Worm (Caenorhabditis elegans) whole organism, mixed stage, embryonic: ENCODE data around the gene moc-2.

Source experiments
- M03D4.4 ChIP-seq: sonication (generic microtip); optimal IDR thresholded peaks from 2 replicates; lab custom pipeline; 2017; ENCODE audit warnings: mild to moderate bottlenecking, missing genetic modification characterization, missing compliant biosample characterization
- bed-3 ChIP-seq: fragments of 200-800 bp; sonication (Bioruptor generic); optimal IDR thresholded peaks from 3 replicates; lab custom pipeline; 2018; ENCODE audit warnings: mild to moderate bottlenecking, missing genetic modification characterization, moderate library complexity, missing compliant biosample characterization
- ceh-39 ChIP-seq: fragments of 150-350 bp; optimal IDR thresholded peaks from 2 replicates; lab custom pipeline; 2014; ENCODE audit warnings: missing biosample characterization, missing genetic modification characterization
- ceh-43 ChIP-seq: fragments of 200-800 bp; sonication (Bioruptor generic); optimal IDR thresholded peaks from 2 replicates; lab custom pipeline; 2018; ENCODE audit warnings: mild to moderate bottlenecking, missing genetic modification characterization, moderate library complexity, missing compliant biosample characterization
- ces-1 ChIP-seq: fragments of 150-350 bp; optimal IDR thresholded peaks from 2 replicates; lab custom pipeline; 2014; ENCODE audit warnings: missing biosample characterization, missing genetic modification reagents, missing genetic modification characterization
- cnd-1 ChIP-seq: fragments of 200-800 bp; sonication (Bioruptor generic); optimal IDR thresholded peaks from 2 replicates; lab custom pipeline; 2018; ENCODE audit warnings: mild to moderate bottlenecking, missing genetic modification characterization, missing compliant biosample characterization
- elt-1 ChIP-seq: sonication (generic microtip); optimal IDR thresholded peaks from 2 replicates; lab custom pipeline; 2017; ENCODE audit warnings: missing genetic modification characterization, mild to moderate bottlenecking, missing compliant biosample characterization, antibody characterized with exemption, moderate library complexity, borderline replicate concordance; ENCODE audit not compliant: insufficient read depth
- elt-3 ChIP-seq: fragments of 150-350 bp; optimal IDR thresholded peaks from 2 replicates; lab custom pipeline; 2014; ENCODE audit warnings: missing biosample characterization, missing genetic modification characterization
- flh-1 ChIP-seq: fragments of 200-800 bp; sonication (Bioruptor generic); optimal IDR thresholded peaks from 2 replicates; lab custom pipeline; 2018; ENCODE audit warnings: mild to moderate bottlenecking, missing genetic modification characterization, moderate library complexity, missing compliant biosample characterization
- ham-2 ChIP-seq: fragments of 200-800 bp; sonication (Bioruptor generic); optimal IDR thresholded peaks from 2 replicates; lab custom pipeline; 2018; ENCODE audit warnings: mild to moderate bottlenecking, missing genetic modification characterization, missing compliant biosample characterization
- lin-13 ChIP-seq: fragments of 150-350 bp; optimal IDR thresholded peaks from 2 replicates; lab custom pipeline; 2014; ENCODE audit warnings: missing biosample characterization, missing genetic modification characterization
- lin-32 ChIP-seq: fragments of 200-800 bp; sonication (Bioruptor generic); optimal IDR thresholded peaks from 2 replicates; lab custom pipeline; 2018; ENCODE audit warnings: mild to moderate bottlenecking, missing genetic modification characterization, missing compliant biosample characterization
- mab-5 ChIP-seq: fragments of 150-350 bp; optimal IDR thresholded peaks from 2 replicates; lab custom pipeline; 2014; ENCODE audit warnings: missing biosample characterization, missing genetic modification characterization
- mep-1 ChIP-seq: fragments of 150-350 bp; optimal IDR thresholded peaks from 2 replicates; lab custom pipeline; 2017; ENCODE audit warnings: missing biosample characterization, missing genetic modification reagents, missing genetic modification characterization, inconsistent platforms
- mls-2 ChIP-seq: sonication (generic microtip); optimal IDR thresholded peaks from 2 replicates; lab custom pipeline; 2016; ENCODE audit warnings: mild to moderate bottlenecking, missing genetic modification characterization, moderate library complexity, missing compliant biosample characterization
- nhr-12 ChIP-seq: fragments of 150-350 bp; optimal IDR thresholded peaks from 2 replicates; lab custom pipeline; 2014; ENCODE audit warnings: missing biosample characterization, missing genetic modification characterization
- nhr-2 ChIP-seq: fragments of 150-350 bp; optimal IDR thresholded peaks from 2 replicates; lab custom pipeline; 2014; ENCODE audit warnings: missing biosample characterization, missing genetic modification characterization
- nhr-237 ChIP-seq: fragments of 150-350 bp; optimal IDR thresholded peaks from 2 replicates; lab custom pipeline; 2014; ENCODE audit warnings: missing biosample characterization, missing genetic modification characterization
- nhr-28 ChIP-seq: fragments of 150-350 bp; optimal IDR thresholded peaks from 2 replicates; lab custom pipeline; 2014; ENCODE audit warnings: missing biosample characterization, missing genetic modification characterization
- nhr-76 ChIP-seq: sonication (generic microtip); optimal IDR thresholded peaks from 2 replicates; lab custom pipeline; 2017; ENCODE audit warnings: missing biosample characterization, missing genetic modification characterization
- pha-4 ChIP-seq: fragments of 150-350 bp; optimal IDR thresholded peaks from 2 replicates; lab custom pipeline; 2018; ENCODE audit warnings: missing biosample characterization, missing genetic modification reagents, missing genetic modification characterization
- sem-2 ChIP-seq: fragments of 200-800 bp; sonication (Bioruptor generic); optimal IDR thresholded peaks from 2 replicates; lab custom pipeline; 2018; ENCODE audit warnings: mild to moderate bottlenecking, missing genetic modification characterization, missing compliant biosample characterization
- snpc-4 ChIP-seq: fragments of 150-350 bp; optimal IDR thresholded peaks from 2 replicates; lab custom pipeline; 2014; ENCODE audit warnings: missing biosample characterization, missing genetic modification characterization
- sptf-1 ChIP-seq: sonication (generic microtip); optimal IDR thresholded peaks from 2 replicates; lab custom pipeline; 2017; ENCODE audit warnings: mild to moderate bottlenecking, missing genetic modification characterization, moderate library complexity, missing compliant biosample characterization
- unc-120 ChIP-seq: sonication (generic microtip); optimal IDR thresholded peaks from 2 replicates; lab custom pipeline; 2017; ENCODE audit warnings: missing genetic modification characterization, missing compliant biosample characterization; ENCODE audit not compliant: poor library complexity, severe bottlenecking
- unc-39 ChIP-seq: fragments of 150-350 bp; optimal IDR thresholded peaks from 2 replicates; lab custom pipeline; 2014; ENCODE audit warnings: missing biosample characterization, missing genetic modification characterization
- unc-62 ChIP-seq: fragments of 150-350 bp; optimal IDR thresholded peaks from 2 replicates; lab custom pipeline; 2014; ENCODE audit warnings: missing biosample characterization, missing genetic modification reagents, missing genetic modification characterization
- zip-8 ChIP-seq: fragments of 150-350 bp; optimal IDR thresholded peaks from 2 replicates; lab custom pipeline; 2014; ENCODE audit warnings: missing biosample characterization, missing genetic modification characterization
- ztf-11 ChIP-seq: fragments of 150-350 bp; optimal IDR thresholded peaks from 2 replicates; lab custom pipeline; 2014; ENCODE audit warnings: missing biosample characterization, missing genetic modification characterization

The moc-2 gene

DNA sequence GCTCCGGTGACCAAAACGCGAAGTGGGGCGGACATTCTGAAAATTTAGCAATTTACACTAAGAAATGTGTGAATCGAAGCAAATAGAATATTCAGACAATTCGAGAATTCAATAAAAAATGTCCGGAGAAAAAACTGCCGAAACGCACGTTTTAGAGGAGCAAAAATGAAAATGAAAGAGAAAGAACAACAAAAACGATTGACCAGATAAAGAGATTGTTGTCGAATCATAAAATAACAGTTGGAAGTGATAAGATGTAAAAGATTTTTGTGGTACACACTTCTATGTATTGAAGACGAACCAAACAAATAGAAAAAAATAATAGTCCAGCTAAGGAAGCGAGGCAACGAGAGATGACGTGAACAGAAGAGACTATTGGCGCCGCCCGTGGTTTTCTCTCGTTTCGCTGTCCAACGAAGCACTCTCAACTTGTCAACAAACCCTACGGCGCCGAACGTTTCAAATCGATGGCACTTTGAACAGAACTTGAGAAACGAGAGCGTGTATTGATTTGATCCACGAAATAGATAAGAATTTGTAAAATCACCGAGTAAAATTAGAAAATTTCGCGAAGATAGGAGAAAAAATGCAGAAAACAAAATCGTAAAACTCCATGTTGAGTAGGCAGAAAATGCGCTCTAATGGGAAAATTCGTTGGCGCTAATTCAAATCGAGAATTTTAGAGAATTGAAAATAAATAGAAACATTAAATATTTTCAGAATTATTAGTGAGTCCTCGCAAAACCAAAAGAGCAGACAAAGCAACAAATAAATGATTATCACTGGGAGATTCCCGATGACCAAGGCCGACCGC is 12.7 kb upstream of the moc-2 start, which contains the start of gene mdh-1:
TSS of gene mdh-1 (minus strand) at position 36 of the 814 bp plus-strand sequence.
- TF ChIP-seq nhr-2 (tag; lab: Kevin White, UChicago) (no peak), elt-3 (no peak), flh-1 (no peak)
- TF ChIP-seq, all 35 proteins: peak for 0

DNA sequence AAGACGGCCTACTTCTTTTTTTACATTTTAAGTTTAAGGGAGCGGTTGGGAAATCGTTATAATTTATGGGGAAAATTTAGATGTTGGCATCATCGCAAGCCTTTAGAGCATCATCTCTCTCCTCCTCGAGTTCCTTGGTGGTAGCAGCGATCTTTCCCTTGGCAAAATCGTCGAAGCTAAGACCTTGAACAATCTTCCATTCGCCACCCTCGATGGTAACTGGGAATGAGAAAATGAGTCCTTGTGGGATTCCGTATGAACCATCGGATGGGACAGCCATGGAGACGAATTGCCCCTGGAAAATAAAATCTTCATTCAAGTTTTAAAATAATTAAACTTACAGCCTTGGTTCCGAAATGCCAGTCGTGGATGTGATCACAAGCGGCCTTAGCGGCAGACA is 11.4 kb upstream of the moc-2 start:
- TF ChIP-seq elt-1 (tag; lab: Kevin White, UChicago) = no peak
- no peak for TF ChIP-seq nhr-237 (tag; lab: Kevin White, UChicago)
- TF ChIP-seq mab-5 = no peak
- TF ChIP-seq sem-2 (GFP tag; lab: Kevin White, UChicago) = no peak
- TF ChIP-seq nhr-2 (tag; lab: Kevin White, UChicago) = no peak
- TF ChIP-seq lin-32 = no peak

DNA sequence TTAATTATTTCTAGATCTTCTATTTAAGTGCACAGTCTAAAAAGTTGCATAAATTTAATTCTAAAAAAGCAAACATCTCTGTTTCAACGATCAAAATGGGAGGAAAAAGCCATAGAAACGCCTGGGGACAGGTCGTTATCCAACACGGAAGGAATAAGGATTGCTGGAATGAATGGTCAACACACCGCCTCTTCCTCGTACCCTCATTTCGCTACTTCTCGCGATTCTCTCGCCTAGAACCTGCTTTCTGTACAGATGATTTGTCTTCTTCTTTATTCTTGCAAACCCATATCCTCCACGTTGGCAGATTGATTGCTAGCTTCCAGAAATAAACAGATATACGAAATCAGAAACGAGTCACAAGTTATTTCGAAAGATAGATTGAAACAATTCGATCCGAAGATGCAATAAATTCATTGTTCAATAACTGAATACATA is 10.9 kb upstream of the moc-2 start, which contains the start of gene dpy-11:
TSS of gene dpy-11 (minus strand) at position 354 of the 438 bp plus-strand sequence.
- no peak for TF ChIP-seq ztf-11
- TF ChIP-seq M03D4.4 (tag; lab: Kevin White, UChicago) = no peak
- TF ChIP-seq lin-13 = no peak
- no peak for TF ChIP-seq pha-4 (tag; lab: Kevin White, UChicago)
- no peak for TF ChIP-seq nhr-237 (tag; lab: Kevin White, UChicago)
- no peak for TF ChIP-seq unc-39 (tag; lab: Kevin White, UChicago)
- TF ChIP-seq bed-3 (GFP tag; lab: Kevin White, UChicago) = no peak
- TF ChIP-seq nhr-76 (tag; lab: Kevin White, UChicago) = no peak
- no peak for TF ChIP-seq cnd-1 (tag; lab: Kevin White, UChicago)
- TF ChIP-seq unc-62 (GFP tag; lab: Kevin White, UChicago) = no peak
- TF ChIP-seq mab-5 = no peak
- TF ChIP-seq flh-1 = no peak
- no peak for TF ChIP-seq zip-8 (tag; lab: Kevin White, UChicago)
- no peak for TF ChIP-seq snpc-4 (tag; lab: Kevin White, UChicago)
- no peak for TF ChIP-seq mep-1 (tag; lab: Kevin White, UChicago)
- no peak for TF ChIP-seq unc-120 (tag; lab: Kevin White, UChicago)
- no peak for TF ChIP-seq elt-1 (tag; lab: Kevin White, UChicago)
- TF ChIP-seq sptf-1 (tag; lab: Kevin White, UChicago) = no peak
- TF ChIP-seq ces-1 (GFP tag; lab: Kevin White, UChicago) = no peak

DNA sequence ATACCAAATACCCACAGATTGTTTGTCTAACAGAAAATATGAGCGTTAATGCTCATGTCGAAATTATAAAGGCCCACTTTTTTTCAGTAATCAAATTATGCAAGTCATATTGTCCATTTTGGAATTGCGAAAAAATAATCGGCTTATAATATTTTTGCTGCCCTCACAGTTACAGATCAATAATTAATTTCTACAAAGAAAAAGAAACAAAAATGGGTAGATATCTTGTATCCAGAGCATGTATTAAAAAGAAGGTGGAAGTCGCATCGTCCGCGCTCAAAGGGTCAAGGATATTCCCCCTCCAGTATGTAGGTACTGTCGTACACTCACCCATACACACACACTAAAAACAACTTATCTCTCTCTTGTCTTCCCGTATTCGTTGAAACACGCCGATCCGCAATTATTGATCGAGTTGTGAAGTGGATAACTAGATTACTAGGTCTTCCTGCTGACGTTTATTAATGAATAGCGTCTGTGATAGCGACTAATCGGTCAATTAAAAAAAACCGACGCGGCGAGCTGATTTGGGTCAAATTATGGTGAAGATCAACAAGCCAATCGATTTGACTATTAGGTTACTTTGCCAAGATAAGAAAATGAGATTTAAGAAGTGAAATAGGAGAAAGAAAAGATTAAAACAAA is 9.9 kb upstream of the moc-2 start:
- TF ChIP-seq ceh-43 (GFP tag; lab: Kevin White, UChicago) = no peak
- TF ChIP-seq mep-1 (tag; lab: Kevin White, UChicago) = no peak
- TF ChIP-seq nhr-28 (tag; lab: Kevin White, UChicago) = no peak
- no peak for TF ChIP-seq sptf-1 (tag; lab: Kevin White, UChicago)
- no peak for TF ChIP-seq flh-1
- TF ChIP-seq unc-39 (tag; lab: Kevin White, UChicago) = no peak
- no peak for TF ChIP-seq nhr-12
- no peak for TF ChIP-seq nhr-76 (tag; lab: Kevin White, UChicago)

DNA sequence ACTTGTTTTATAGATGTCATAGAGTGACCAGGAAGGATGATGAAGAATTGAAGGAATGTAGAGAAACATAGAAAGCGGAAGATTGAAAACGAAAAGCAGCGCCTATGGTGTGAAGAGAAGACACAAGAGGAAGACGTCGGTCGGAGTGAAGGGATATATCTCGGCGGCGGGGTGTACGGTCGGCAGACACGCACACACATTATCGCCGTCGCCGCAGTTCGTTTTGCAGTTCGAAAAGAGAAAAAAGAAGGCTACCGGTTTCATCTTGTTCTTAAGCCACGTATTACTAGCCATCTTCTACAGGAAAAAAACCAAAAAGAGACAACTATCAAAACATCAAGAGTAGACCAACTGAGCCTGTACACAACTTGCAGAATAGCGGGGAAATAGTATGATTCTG is 9.4 kb upstream of the moc-2 start:
- no peak for TF ChIP-seq nhr-12
- peak; percentile 29 for TF ChIP-seq ham-2 (GFP tag; lab: Kevin White, UChicago)

DNA sequence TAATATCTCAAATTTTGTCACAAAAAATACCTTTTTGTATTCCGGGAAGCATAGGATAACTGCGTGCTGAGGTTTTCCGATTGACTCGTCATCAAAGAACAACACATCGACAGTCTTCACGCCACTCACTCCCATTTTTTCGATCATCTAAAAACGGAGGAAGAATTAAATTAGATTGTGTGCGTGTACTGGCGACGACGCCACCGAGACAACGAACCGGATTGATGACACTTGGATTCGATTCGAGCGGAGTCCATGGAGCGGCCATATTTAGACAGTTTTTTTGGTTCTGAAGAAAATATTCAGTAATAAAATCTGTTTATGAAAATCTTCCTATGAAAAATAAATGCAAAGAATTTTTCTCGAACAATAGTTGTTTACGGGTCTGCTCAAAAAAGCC is 7.1 kb upstream of the moc-2 start, which contains the start of gene ubh-1:
TSS of gene ubh-1 (minus strand) at position 289 of the 400 bp plus-strand sequence.
- TF ChIP-seq nhr-28 (tag; lab: Kevin White, UChicago) (no peak), ces-1 (GFP tag; lab: Kevin White, UChicago) (no peak), flh-1 (no peak), unc-120 (tag; lab: Kevin White, UChicago) (no peak), mls-2 (no peak), bed-3 (GFP tag; lab: Kevin White, UChicago) (no peak), ham-2 (GFP tag; lab: Kevin White, UChicago) (no peak), ceh-39 (tag; lab: Kevin White, UChicago) (no peak), ceh-43 (GFP tag; lab: Kevin White, UChicago) (no peak), nhr-76 (tag; lab: Kevin White, UChicago) (no peak), nhr-237 (tag; lab: Kevin White, UChicago) (no peak), zip-8 (tag; lab: Kevin White, UChicago) (no peak)
- TF ChIP-seq, all 35 proteins: peak for 0
